Fruit fly (Drosophila melanogaster) whole organism, prepupa: Measurements from ENCODE around the gene CG9330.

Experiments used
- Blimp-1 ChIP-seq: fragments of 200-800 bp; sonication (Bioruptor generic); optimal IDR thresholded peaks from 3 replicates; lab custom pipeline; 2017; ENCODE audit warnings: missing biosample characterization, missing genetic modification characterization, mild to moderate bottlenecking, moderate library complexity, missing genetic modification reagents
- CG10669 ChIP-seq: fragments of 200-800 bp; sonication (Bioruptor generic); optimal IDR thresholded peaks from 3 replicates; lab custom pipeline; 2018; ENCODE audit warnings: missing biosample characterization, mild to moderate bottlenecking, missing genetic modification characterization, moderate library complexity
- CG11294 ChIP-seq: fragments of 200-800 bp; sonication (Bioruptor generic); IDR thresholded peaks from 2 replicates; pipeline ENCODE4 v1.3.6; 2022; ENCODE audit warnings: missing biosample characterization, missing genetic modification characterization
- CG11762 ChIP-seq: fragments of 200-800 bp; sonication (Bioruptor generic); optimal IDR thresholded peaks from 3 replicates; lab custom pipeline; 2016; ENCODE audit warnings: missing biosample characterization, missing genetic modification characterization; ENCODE audit not compliant: insufficient read depth
- CG11902 ChIP-seq: fragments of 200-800 bp; sonication (Bioruptor generic); optimal IDR thresholded peaks from 3 replicates; lab custom pipeline; 2016; ENCODE audit warnings: missing biosample characterization, missing genetic modification characterization
- CG15336 ChIP-seq: fragments of 200-800 bp; sonication (Bioruptor generic); IDR thresholded peaks from 2 replicates; pipeline ENCODE4 v1.3.6; 2022; ENCODE audit warnings: missing biosample characterization, missing genetic modification characterization
- CG1621 ChIP-seq: fragments of 200-800 bp; sonication (Bioruptor generic); optimal IDR thresholded peaks from 3 replicates; lab custom pipeline; 2018; ENCODE audit warnings: missing biosample characterization, mild to moderate bottlenecking, missing genetic modification characterization
- CG16779 ChIP-seq: fragments of 200-800 bp; sonication (Bioruptor generic); optimal IDR thresholded peaks from 3 replicates; lab custom pipeline; 2017; ENCODE audit warnings: missing biosample characterization, mild to moderate bottlenecking, missing genetic modification characterization
- CG3032 ChIP-seq: fragments of 200-800 bp; optimal IDR thresholded peaks from 2 replicates; lab custom pipeline; 2019; ENCODE audit warnings: missing biosample characterization, mild to moderate bottlenecking, missing genetic modification characterization, moderate library complexity
- CG31627 ChIP-seq: fragments of 200-800 bp; sonication (Bioruptor generic); optimal IDR thresholded peaks from 3 replicates; lab custom pipeline; 2016; ENCODE audit warnings: missing biosample characterization, missing genetic modification characterization
- CG3919 ChIP-seq: fragments of 200-800 bp; sonication (Bioruptor generic); optimal IDR thresholded peaks from 3 replicates; lab custom pipeline; 2016; ENCODE audit warnings: missing biosample characterization, missing genetic modification characterization
- CG4318 ChIP-seq: fragments of 200-800 bp; sonication (Bioruptor generic); optimal IDR thresholded peaks from 3 replicates; lab custom pipeline; 2017; ENCODE audit warnings: missing biosample characterization, mild to moderate bottlenecking, missing genetic modification characterization
- CG6163 ChIP-seq: fragments of 200-800 bp; sonication (Bioruptor generic); IDR thresholded peaks from 3 replicates; pipeline ENCODE4 v1.3.6; 2022; ENCODE audit warnings: missing biosample characterization, missing genetic modification characterization
- CG6276 ChIP-seq: fragments of 200-800 bp; sonication (Bioruptor generic); optimal IDR thresholded peaks from 2 replicates; lab custom pipeline; 2017; ENCODE audit warnings: missing biosample characterization, mild to moderate bottlenecking, missing genetic modification characterization
- CG6792 ChIP-seq: fragments of 200-800 bp; sonication (Bioruptor generic); optimal IDR thresholded peaks from 3 replicates; lab custom pipeline; 2016; ENCODE audit warnings: missing biosample characterization, missing genetic modification characterization
- CG6808 ChIP-seq: fragments of 200-800 bp; sonication (Bioruptor generic); optimal IDR thresholded peaks from 3 replicates; lab custom pipeline; 2017; ENCODE audit warnings: missing biosample characterization, missing genetic modification characterization, mild to moderate bottlenecking, moderate library complexity, missing genetic modification reagents
- CG6854 ChIP-seq: fragments of 200-800 bp; sonication (Bioruptor generic); optimal IDR thresholded peaks from 2 replicates; lab custom pipeline; 2017; ENCODE audit warnings: missing biosample characterization, mild to moderate bottlenecking, missing genetic modification characterization
- CG7368 ChIP-seq: fragments of 200-800 bp; sonication (Bioruptor generic); optimal IDR thresholded peaks from 3 replicates; lab custom pipeline; 2016; ENCODE audit warnings: missing biosample characterization, missing genetic modification characterization
- CG8119 ChIP-seq: fragments of 200-800 bp; sonication (Bioruptor generic); IDR thresholded peaks from 3 replicates; pipeline ENCODE4 v1.3.6; 2022; ENCODE audit warnings: missing biosample characterization, missing genetic modification characterization
- CG8319 ChIP-seq: fragments of 200-800 bp; sonication (Bioruptor generic); optimal IDR thresholded peaks from 3 replicates; lab custom pipeline; 2016; ENCODE audit warnings: missing biosample characterization, missing genetic modification characterization
- CG8632 ChIP-seq: fragments of 200-800 bp; sonication (Bioruptor generic); optimal IDR thresholded peaks from 3 replicates; lab custom pipeline; 2016; ENCODE audit warnings: missing biosample characterization, missing genetic modification characterization
- CG9139 ChIP-seq: fragments of 200-800 bp; sonication (Bioruptor generic); optimal IDR thresholded peaks from 3 replicates; lab custom pipeline; 2017; ENCODE audit warnings: missing biosample characterization, mild to moderate bottlenecking, missing genetic modification characterization
- Eip78C ChIP-seq: fragments of 200-800 bp; sonication (Bioruptor generic); peaks from one replicate; lab custom pipeline; 2016; ENCODE audit warnings: missing biosample characterization, missing genetic modification characterization
- Ets96B ChIP-seq: fragments of 200-800 bp; optimal IDR thresholded peaks from 2 replicates; lab custom pipeline; 2019; ENCODE audit warnings: missing biosample characterization, mild to moderate bottlenecking, missing genetic modification characterization, moderate library complexity
- Hr38 ChIP-seq: sonication (Bioruptor generic); optimal IDR thresholded peaks from 2 replicates; lab custom pipeline; 2016; ENCODE audit warnings: missing biosample characterization, missing genetic modification characterization
- Hr39 ChIP-seq: fragments of 200-800 bp; sonication (Bioruptor generic); optimal IDR thresholded peaks from 2 replicates; lab custom pipeline; 2016; ENCODE audit warnings: missing biosample characterization, missing genetic modification characterization
- Hr4 ChIP-seq: fragments of 200-800 bp; sonication (Bioruptor generic); optimal IDR thresholded peaks from 3 replicates; lab custom pipeline; 2016; ENCODE audit warnings: missing biosample characterization, missing genetic modification characterization
- Lpt ChIP-seq: fragments of 200-800 bp; sonication (Bioruptor generic); optimal IDR thresholded peaks from 3 replicates; lab custom pipeline; 2016; ENCODE audit warnings: missing biosample characterization, missing genetic modification characterization
- OdsH ChIP-seq: fragments of 200-800 bp; sonication (Bioruptor generic); optimal IDR thresholded peaks from 3 replicates; lab custom pipeline; 2016; ENCODE audit warnings: missing biosample characterization, missing genetic modification characterization
- Smox ChIP-seq: fragments of 200-800 bp; sonication (Bioruptor generic); optimal IDR thresholded peaks from 3 replicates; lab custom pipeline; 2016; ENCODE audit warnings: missing biosample characterization, missing genetic modification characterization
- Sox14 ChIP-seq: fragments of 200-800 bp; sonication (Bioruptor generic); optimal IDR thresholded peaks from 3 replicates; lab custom pipeline; 2016; ENCODE audit warnings: missing biosample characterization, missing genetic modification characterization
- Sox15 ChIP-seq: fragments of 200-800 bp; sonication (Bioruptor generic); optimal IDR thresholded peaks from 3 replicates; lab custom pipeline; 2016; ENCODE audit warnings: missing biosample characterization, missing genetic modification characterization
- achi ChIP-seq: fragments of 200-800 bp; sonication (Bioruptor generic); optimal IDR thresholded peaks from 3 replicates; lab custom pipeline; 2016; ENCODE audit warnings: missing biosample characterization, missing genetic modification characterization
- cyc ChIP-seq: fragments of 200-800 bp; sonication (Bioruptor generic); optimal IDR thresholded peaks from 3 replicates; lab custom pipeline; 2016; ENCODE audit warnings: missing biosample characterization, missing genetic modification characterization
- dac ChIP-seq: fragments of 200-800 bp; sonication (Bioruptor generic); optimal IDR thresholded peaks from 2 replicates; lab custom pipeline; 2017; ENCODE audit warnings: missing biosample characterization, mild to moderate bottlenecking, missing genetic modification characterization
- dsx ChIP-seq: fragments of 200-800 bp; optimal IDR thresholded peaks from 3 replicates; lab custom pipeline; 2019; ENCODE audit warnings: missing biosample characterization, mild to moderate bottlenecking, missing genetic modification characterization, moderate library complexity; ENCODE audit not compliant: poor library complexity, severe bottlenecking
- eg ChIP-seq: fragments of 200-800 bp; sonication (Bioruptor generic); IDR thresholded peaks from 3 replicates; pipeline ENCODE4 v1.3.6; 2022; ENCODE audit warnings: missing biosample characterization, missing genetic modification characterization
- fd59A ChIP-seq: fragments of 200-800 bp; sonication (Bioruptor generic); optimal IDR thresholded peaks from 2 replicates; lab custom pipeline; 2017; ENCODE audit warnings: missing biosample characterization, mild to moderate bottlenecking, missing genetic modification characterization, missing genetic modification reagents
- fkh ChIP-seq: fragments of 200-800 bp; sonication (Bioruptor generic); optimal IDR thresholded peaks from 3 replicates; lab custom pipeline; 2017; ENCODE audit warnings: missing biosample characterization, mild to moderate bottlenecking, missing genetic modification characterization, moderate library complexity
- net ChIP-seq: fragments of 200-800 bp; sonication (Bioruptor generic); optimal IDR thresholded peaks from 3 replicates; lab custom pipeline; 2016; ENCODE audit warnings: missing biosample characterization, missing genetic modification characterization
- pdm3 ChIP-seq: fragments of 200-800 bp; sonication (Bioruptor generic); optimal IDR thresholded peaks from 3 replicates; lab custom pipeline; 2016; ENCODE audit warnings: missing biosample characterization, missing genetic modification characterization
- salr ChIP-seq, 2 experiments: fragments of 200-800 bp; sonication (Bioruptor generic); optimal IDR thresholded peaks; 3 replicates each; lab custom pipeline; 2016 to 2018; ENCODE audit warnings: missing biosample characterization in 2 of 2, missing genetic modification characterization in 2 of 2, mild to moderate bottlenecking in 1 of 2
- spab ChIP-seq: fragments of 200-800 bp; sonication (Bioruptor generic); optimal IDR thresholded peaks from 2 replicates; lab custom pipeline; 2017; ENCODE audit warnings: missing biosample characterization, mild to moderate bottlenecking, missing genetic modification characterization, missing genetic modification reagents
- svp ChIP-seq: fragments of 200-800 bp; sonication (Bioruptor generic); peaks from one replicate; lab custom pipeline; 2016; ENCODE audit warnings: missing biosample characterization, missing genetic modification characterization
- topi ChIP-seq: fragments of 200-800 bp; sonication (Bioruptor generic); optimal IDR thresholded peaks from 3 replicates; lab custom pipeline; 2016; ENCODE audit warnings: missing biosample characterization, missing genetic modification characterization
- vri ChIP-seq: fragments of 200-800 bp; sonication (Bioruptor generic); optimal IDR thresholded peaks from 3 replicates; lab custom pipeline; 2016; ENCODE audit warnings: missing biosample characterization, mild to moderate bottlenecking, missing genetic modification characterization

CG9330 gene

dm6 chr3L:19560695-19561246, 25.3 kb upstream of the CG9330 start (continued):
- TF ChIP-seq salr (GFP tag; optimal IDR thresholded peaks at IDR 0.05; lab: Kevin White, UChicago) (peak; percentile 93 to 97), CG3032 (tag; lab: Kevin White, UChicago) (peak; percentile 99), CG11294 (peak; percentile 94), OdsH (GFP tag; lab: Kevin White, UChicago) (peak; percentile 98), CG16779 (tag; lab: Kevin White, UChicago) (peak; percentile 95), spab (GFP tag; lab: Kevin White, UChicago) (peak; percentile 98), achi (GFP tag; lab: Kevin White, UChicago) (peak; percentile 98), Lpt (GFP tag; lab: Kevin White, UChicago) (peak; percentile 98), fd59A (peak; percentile 99), pdm3 (GFP tag; lab: Kevin White, UChicago) (peak; percentile 98), dsx (GFP tag; lab: Kevin White, UChicago) (peak; percentile 98), fkh (GFP tag; lab: Kevin White, UChicago) (peak; percentile 79), dac (GFP tag; lab: Kevin White, UChicago) (peak; percentile 94), CG9139 (peak; percentile 98), CG6276 (GFP tag; lab: Kevin White, UChicago) (peak; percentile 96), CG6854 (GFP tag; lab: Kevin White, UChicago) (peak; percentile 98), net (GFP tag; lab: Kevin White, UChicago) (peak; percentile 99), Hr38 (GFP tag; lab: Kevin White, UChicago) (peak; percentile 43), CG6808 (GFP tag; lab: Kevin White, UChicago) (peak; percentile 99), CG11902 (GFP tag; lab: Kevin White, UChicago) (peak; percentile 97), CG8119 (GFP tag; lab: Robert Waterston, UW) (peak; percentile 99), eg (GFP tag; lab: Robert Waterston, UW) (peak; percentile 99), CG1621 (peak; percentile 96), cyc (GFP tag; lab: Kevin White, UChicago) (peak; percentile 98)

dm6 chr3L:19561745-19562144, 24.3 kb upstream of the CG9330 start:
- TF ChIP-seq salr (GFP tag; optimal IDR thresholded peaks at IDR 0.05; lab: Kevin White, UChicago) (peak in 1 of 2 experiments; percentile 84), CG8319 (GFP tag; lab: Kevin White, UChicago) (peak; percentile 67), CG3032 (tag; lab: Kevin White, UChicago) (peak; percentile 60), CG6854 (GFP tag; lab: Kevin White, UChicago) (no peak), spab (GFP tag; lab: Kevin White, UChicago) (peak; percentile 32), Hr38 (GFP tag; lab: Kevin White, UChicago) (no peak), CG8632 (GFP tag; lab: Kevin White, UChicago) (peak; percentile 87), Hr39 (peak; percentile 67), CG11902 (GFP tag; lab: Kevin White, UChicago) (peak; percentile 30), Sox15 (peak; percentile 62), Ets96B (tag; lab: Kevin White, UChicago) (peak; percentile 74), CG4318 (GFP tag; lab: Kevin White, UChicago) (peak; percentile 80), Hr4 (GFP tag; lab: Kevin White, UChicago) (peak; percentile 88), CG31627 (GFP tag; lab: Kevin White, UChicago) (peak; percentile 74), CG10669 (peak; percentile 55), Smox (GFP tag; lab: Kevin White, UChicago) (peak; percentile 85), CG15336 (GFP tag; lab: Robert Waterston, UW) (peak; percentile 93), Blimp-1 (peak; percentile 8), vri (GFP tag; lab: Kevin White, UChicago) (peak; percentile 49), CG11762 (GFP tag; lab: Kevin White, UChicago) (peak; percentile 84), dac (GFP tag; lab: Kevin White, UChicago) (peak; percentile 16), CG6163 (peak; percentile 71), CG8119 (GFP tag; lab: Robert Waterston, UW) (peak; percentile 95), Sox14 (GFP tag; lab: Kevin White, UChicago) (peak; percentile 64), CG3919 (GFP tag; lab: Kevin White, UChicago) (peak; percentile 77), achi (GFP tag; lab: Kevin White, UChicago) (peak; percentile 84), CG6792 (GFP tag; lab: Kevin White, UChicago) (peak; percentile 86), cyc (GFP tag; lab: Kevin White, UChicago) (peak; percentile 42), CG7368 (GFP tag; lab: Kevin White, UChicago) (peak; percentile 73), pdm3 (GFP tag; lab: Kevin White, UChicago) (peak; percentile 86), fd59A (peak; percentile 36), CG1621 (no peak), CG6276 (GFP tag; lab: Kevin White, UChicago) (peak; percentile 94), topi (GFP tag; lab: Kevin White, UChicago) (peak; percentile 81), CG16779 (tag; lab: Kevin White, UChicago) (peak; percentile 71), Lpt (GFP tag; lab: Kevin White, UChicago) (peak; percentile 73), dsx (GFP tag; lab: Kevin White, UChicago) (peak; percentile 46), Eip78C (peak; percentile 97), svp (GFP tag; lab: Kevin White, UChicago) (peak; percentile 93)
